Fruit fly (Drosophila melanogaster) whole organism, embryonic: ENCODE data around the gene CG31103.

Source experiments
- B-H2 ChIP-seq: fragments of 200-800 bp; sonication (Bioruptor generic); optimal IDR thresholded peaks from 2 replicates; lab custom pipeline; 2018; ENCODE audit warnings: missing biosample characterization, mild to moderate bottlenecking, missing genetic modification characterization
- CG10321 ChIP-seq: fragments of 200-800 bp; sonication (Bioruptor generic); IDR thresholded peaks from 2 replicates; pipeline ENCODE4 v1.3.6; 2022; ENCODE audit warnings: missing biosample characterization, missing genetic modification characterization
- CG12236 ChIP-seq: fragments of 200-800 bp; sonication (Bioruptor generic); optimal IDR thresholded peaks from 2 replicates; lab custom pipeline; 2016; ENCODE audit warnings: missing biosample characterization, missing genetic modification characterization
- CG12659 ChIP-seq: fragments of 200-800 bp; sonication (Bioruptor generic); optimal IDR thresholded peaks from 3 replicates; lab custom pipeline; 2017; ENCODE audit warnings: mild to moderate bottlenecking, missing biosample characterization, missing genetic modification reagents, missing genetic modification characterization
- CG13287 ChIP-seq: fragments of 200-800 bp; sonication (Bioruptor generic); IDR thresholded peaks from 2 replicates; pipeline ENCODE4 v1.3.6; 2022; ENCODE audit warnings: missing biosample characterization, missing genetic modification characterization; ENCODE audit not compliant: partially characterized antibody
- CG13775 ChIP-seq: fragments of 200-800 bp; sonication (Bioruptor generic); optimal IDR thresholded peaks from 3 replicates; lab custom pipeline; 2017; ENCODE audit warnings: missing biosample characterization, mild to moderate bottlenecking, missing genetic modification characterization
- CG14050 ChIP-seq: fragments of 200-800 bp; sonication (Bioruptor generic); IDR thresholded peaks from 3 replicates; pipeline ENCODE4 v1.3.6; 2022; ENCODE audit warnings: missing biosample characterization, missing genetic modification characterization
- CG14860 ChIP-seq: fragments of 200-800 bp; sonication (Bioruptor generic); IDR thresholded peaks from 3 replicates; pipeline ENCODE4 v1.3.6; 2022; ENCODE audit warnings: missing biosample characterization, missing genetic modification characterization; ENCODE audit not compliant: partially characterized antibody
- CG1603 ChIP-seq: fragments of 200-800 bp; sonication (Bioruptor generic); optimal IDR thresholded peaks from 2 replicates; lab custom pipeline; 2019; ENCODE audit warnings: missing biosample characterization, mild to moderate bottlenecking, missing genetic modification characterization, moderate library complexity
- CG16779 ChIP-seq: fragments of 200-800 bp; sonication (Bioruptor generic); IDR thresholded peaks from 2 replicates; pipeline ENCODE4 v1.3.6; 2022; ENCODE audit warnings: missing biosample characterization, missing genetic modification characterization
- CG17802 ChIP-seq: fragments of 200-800 bp; sonication (Bioruptor generic); optimal IDR thresholded peaks from 2 replicates; lab custom pipeline; 2018; ENCODE audit warnings: missing biosample characterization, mild to moderate bottlenecking, missing genetic modification characterization, moderate library complexity
- CG17829 ChIP-seq: fragments of 200-800 bp; optimal IDR thresholded peaks from 2 replicates; lab custom pipeline; 2019; ENCODE audit warnings: missing biosample characterization, mild to moderate bottlenecking, missing genetic modification characterization, moderate library complexity
- CG1832 ChIP-seq: fragments of 200-800 bp; sonication (Bioruptor generic); optimal IDR thresholded peaks from 2 replicates; lab custom pipeline; 2017; ENCODE audit warnings: missing biosample characterization, mild to moderate bottlenecking, missing genetic modification characterization, inconsistent platforms
- CG31365 ChIP-seq: fragments of 200-800 bp; sonication (Bioruptor generic); optimal IDR thresholded peaks from 2 replicates; lab custom pipeline; 2018; ENCODE audit warnings: missing biosample characterization, mild to moderate bottlenecking, missing genetic modification characterization
- CG31441 ChIP-seq: fragments of 200-800 bp; sonication (Bioruptor generic); IDR thresholded peaks from 2 replicates; pipeline ENCODE4 v1.3.6; 2022; ENCODE audit warnings: missing biosample characterization, missing genetic modification characterization
- CG6654 ChIP-seq: fragments of 200-800 bp; sonication (Bioruptor generic); optimal IDR thresholded peaks from 2 replicates; lab custom pipeline; 2017; ENCODE audit warnings: missing biosample characterization, mild to moderate bottlenecking, missing genetic modification characterization
- CG7839 ChIP-seq: fragments of 200-800 bp; sonication (Bioruptor generic); optimal IDR thresholded peaks from 3 replicates; lab custom pipeline; 2018; ENCODE audit warnings: missing biosample characterization, mild to moderate bottlenecking, missing genetic modification characterization, moderate library complexity
- CG8290 ChIP-seq, 3 experiments: fragments of 200-800 bp; sonication (Bioruptor generic); optimal IDR thresholded peaks; 2 replicates each; lab custom pipeline; 2016 to 2019; ENCODE audit warnings: missing biosample characterization in 3 of 3, missing genetic modification characterization in 3 of 3, mild to moderate bottlenecking in 2 of 3, moderate library complexity in 1 of 3
- CG9817 ChIP-seq: fragments of 200-800 bp; sonication (Bioruptor generic); optimal IDR thresholded peaks from 2 replicates; lab custom pipeline; 2018; ENCODE audit warnings: missing biosample characterization, mild to moderate bottlenecking, missing genetic modification characterization, moderate library complexity
- Dll ChIP-seq: fragments of 200-800 bp; sonication (Bioruptor generic); IDR thresholded peaks from 4 replicates; pipeline ENCODE4 v1.3.6; 2022; ENCODE audit warnings: missing biosample characterization, missing genetic modification characterization; ENCODE audit not compliant: partially characterized antibody
- HHEX ChIP-seq: fragments of 200-800 bp; sonication (Bioruptor generic); optimal IDR thresholded peaks from 3 replicates; lab custom pipeline; 2017; ENCODE audit warnings: missing biosample characterization, mild to moderate bottlenecking, missing genetic modification characterization, missing genetic modification reagents
- Mrtf ChIP-seq: fragments of 200-800 bp; sonication (Bioruptor generic); IDR thresholded peaks from 3 replicates; pipeline ENCODE4 v1.3.6; 2022; ENCODE audit warnings: missing biosample characterization, missing genetic modification characterization
- NK7.1 ChIP-seq: fragments of 200-800 bp; sonication (Bioruptor generic); optimal IDR thresholded peaks from 3 replicates; lab custom pipeline; 2016; ENCODE audit warnings: missing biosample characterization, missing genetic modification characterization
- Nf-YA ChIP-seq: fragments of 200-800 bp; sonication (Bioruptor generic); IDR thresholded peaks from 2 replicates; pipeline ENCODE4 v1.3.6; 2022; ENCODE audit warnings: missing biosample characterization, missing genetic modification characterization
- Oaz ChIP-seq: fragments of 200-800 bp; sonication (Bioruptor generic); IDR thresholded peaks from 2 replicates; pipeline ENCODE4 v1.3.6; 2022; ENCODE audit warnings: missing biosample characterization, missing genetic modification characterization
- Sox100B ChIP-seq: fragments of 200-800 bp; sonication (Bioruptor generic); optimal IDR thresholded peaks from 3 replicates; lab custom pipeline; 2018; ENCODE audit warnings: missing biosample characterization, mild to moderate bottlenecking, missing genetic modification characterization
- Spps ChIP-seq: fragments of 200-800 bp; sonication (Bioruptor generic); optimal IDR thresholded peaks from 2 replicates; lab custom pipeline; 2018; ENCODE audit warnings: missing biosample characterization, mild to moderate bottlenecking, missing genetic modification characterization
- TFAM ChIP-seq: fragments of 200-800 bp; sonication (Bioruptor generic); optimal IDR thresholded peaks from 2 replicates; lab custom pipeline; 2017; ENCODE audit warnings: missing biosample characterization, missing genetic modification characterization, inconsistent platforms
- ab ChIP-seq: fragments of 200-800 bp; sonication (Bioruptor generic); optimal IDR thresholded peaks from 2 replicates; lab custom pipeline; 2016; ENCODE audit warnings: missing biosample characterization, missing genetic modification characterization
- ac ChIP-seq: fragments of 200-800 bp; sonication (Bioruptor generic); optimal IDR thresholded peaks from 3 replicates; lab custom pipeline; 2017; ENCODE audit warnings: missing biosample characterization, mild to moderate bottlenecking, missing genetic modification characterization
- al ChIP-seq: fragments of 200-800 bp; sonication (Bioruptor generic); IDR thresholded peaks from 2 replicates; pipeline ENCODE4 v1.3.6; 2022; ENCODE audit warnings: missing biosample characterization, missing genetic modification characterization
- bowl ChIP-seq: fragments of 200-800 bp; sonication (Bioruptor generic); IDR thresholded peaks from 2 replicates; pipeline ENCODE4 v1.3.6; 2022; ENCODE audit warnings: missing biosample characterization, missing genetic modification characterization
- cas ChIP-seq: fragments of 200-800 bp; sonication (Bioruptor generic); IDR thresholded peaks from 2 replicates; pipeline ENCODE4 v1.3.6; 2022; ENCODE audit warnings: missing biosample characterization, missing genetic modification characterization
- corto ChIP-seq: fragments of 200-800 bp; sonication (Bioruptor generic); optimal IDR thresholded peaks from 2 replicates; lab custom pipeline; 2016; ENCODE audit warnings: missing biosample characterization, mild to moderate bottlenecking, missing genetic modification characterization, moderate library complexity
- cwo ChIP-seq: fragments of 200-800 bp; sonication (Bioruptor generic); optimal IDR thresholded peaks from 3 replicates; lab custom pipeline; 2017; ENCODE audit warnings: missing biosample characterization, missing genetic modification characterization, mild to moderate bottlenecking, moderate library complexity, missing genetic modification reagents
- dm ChIP-seq: fragments of 200-800 bp; sonication (Bioruptor generic); optimal IDR thresholded peaks from 3 replicates; lab custom pipeline; 2016; ENCODE audit warnings: missing biosample characterization, missing genetic modification characterization
- fru ChIP-seq: fragments of >200 bp; optimal IDR thresholded peaks from 2 replicates; lab custom pipeline; 2017
- hb ChIP-seq: fragments of 200-800 bp; sonication (Bioruptor generic); IDR thresholded peaks from 3 replicates; pipeline ENCODE4 v1.3.6; 2022; ENCODE audit warnings: missing biosample characterization, missing genetic modification characterization; ENCODE audit not compliant: partially characterized antibody
- kah ChIP-seq: fragments of 200-800 bp; sonication (Bioruptor generic); optimal IDR thresholded peaks from 2 replicates; lab custom pipeline; 2018; ENCODE audit warnings: missing biosample characterization, mild to moderate bottlenecking, missing genetic modification characterization
- knrl ChIP-seq: fragments of 200-800 bp; sonication (Bioruptor generic); IDR thresholded peaks from 3 replicates; pipeline ENCODE4 v1.3.6; 2022; ENCODE audit warnings: missing biosample characterization, missing genetic modification characterization; ENCODE audit not compliant: partially characterized antibody
- mam ChIP-seq: fragments of 200-800 bp; sonication (Bioruptor generic); optimal IDR thresholded peaks from 3 replicates; lab custom pipeline; 2016; ENCODE audit warnings: missing biosample characterization, missing genetic modification characterization
- rib ChIP-seq: fragments of 200-800 bp; sonication (Bioruptor generic); IDR thresholded peaks from 2 replicates; pipeline ENCODE4 v1.3.6; 2022; ENCODE audit warnings: missing biosample characterization, missing genetic modification characterization
- salm ChIP-seq: fragments of 200-800 bp; sonication (Bioruptor generic); optimal IDR thresholded peaks from 2 replicates; lab custom pipeline; 2018; ENCODE audit warnings: missing biosample characterization, mild to moderate bottlenecking, missing genetic modification characterization
- scrt ChIP-seq: fragments of 200-800 bp; sonication (Bioruptor generic); optimal IDR thresholded peaks from 2 replicates; lab custom pipeline; 2018; ENCODE audit warnings: missing biosample characterization, mild to moderate bottlenecking, missing genetic modification characterization, moderate library complexity
- sd ChIP-seq: fragments of 200-800 bp; sonication (Bioruptor generic); optimal IDR thresholded peaks from 3 replicates; lab custom pipeline; 2018; ENCODE audit warnings: missing biosample characterization, mild to moderate bottlenecking, missing genetic modification characterization, moderate library complexity
- tap ChIP-seq: fragments of 200-800 bp; optimal IDR thresholded peaks from 3 replicates; lab custom pipeline; 2019; ENCODE audit warnings: missing biosample characterization, mild to moderate bottlenecking, missing genetic modification characterization, moderate library complexity
- toy ChIP-seq: fragments of 200-800 bp; sonication (Bioruptor generic); IDR thresholded peaks from 2 replicates; pipeline ENCODE4 v1.3.6; 2022; ENCODE audit warnings: missing biosample characterization, missing genetic modification characterization
- zen ChIP-seq: fragments of 200-800 bp; sonication (Bioruptor generic); optimal IDR thresholded peaks from 3 replicates; lab custom pipeline; 2018; ENCODE audit warnings: missing biosample characterization, mild to moderate bottlenecking, missing genetic modification characterization, moderate library complexity

Gene CG31103

DNA sequence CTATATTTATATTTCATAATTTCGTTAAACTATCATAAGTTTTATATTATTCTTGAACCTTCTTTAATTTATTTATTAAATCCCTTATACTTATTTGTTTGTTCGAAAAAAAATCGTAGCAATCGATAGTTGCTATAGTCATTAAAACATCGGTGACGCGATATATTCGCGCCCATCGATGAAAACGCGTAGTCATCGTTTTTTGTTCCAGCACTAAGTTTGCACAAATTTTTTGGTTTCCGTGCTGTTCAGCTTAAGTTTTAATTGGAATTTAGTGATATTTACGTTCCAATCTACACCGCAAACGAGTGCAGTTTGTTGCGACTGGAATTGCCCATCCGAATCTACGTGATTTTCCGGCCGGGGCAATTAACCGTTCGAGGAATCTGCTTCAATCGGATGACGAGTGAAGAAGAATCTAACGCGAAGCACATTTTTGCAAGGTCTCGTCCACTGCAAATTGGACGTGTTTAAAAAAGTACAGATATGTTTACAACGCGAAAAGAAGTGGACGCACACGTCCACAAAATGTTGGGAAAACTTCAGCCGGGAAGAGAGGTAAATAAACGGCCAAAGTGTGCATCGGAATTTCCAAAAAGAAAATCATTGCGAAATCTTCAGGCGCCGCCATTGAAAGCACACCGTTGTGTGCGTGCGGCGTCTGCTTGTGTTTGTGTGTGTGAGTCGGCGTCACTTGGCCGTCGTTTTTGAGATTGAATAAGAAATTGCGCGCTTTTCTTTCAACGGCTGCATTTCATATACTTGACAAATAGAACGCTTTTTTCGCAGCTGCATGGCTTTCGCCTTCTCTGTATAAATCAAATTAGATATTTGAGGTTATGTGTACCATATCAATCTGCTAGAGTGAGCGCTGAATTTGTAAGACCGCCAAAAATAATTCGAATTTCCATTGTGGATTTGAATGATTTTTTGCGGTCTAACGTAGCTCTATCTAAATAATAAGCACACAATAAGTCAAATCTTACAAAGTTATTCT, 30.3 kb downstream of the CG31103 start, which contains the start of gene Nup358 (continued):
- no peak for TF ChIP-seq scrt (GFP tag; lab: Kevin White, UChicago)
- no peak for TF ChIP-seq toy
- TF ChIP-seq HHEX: no peak
- TF ChIP-seq CG1832 (GFP tag; lab: Kevin White, UChicago): no peak
- no peak for TF ChIP-seq Oaz (GFP tag; lab: Robert Waterston, UW)
- peak; percentile 97 for TF ChIP-seq CG13287 (GFP tag; lab: Robert Waterston, UW)
- TF ChIP-seq knrl (GFP tag; lab: Robert Waterston, UW): peak; percentile 98
- TF ChIP-seq TFAM: no peak
- TF ChIP-seq CG17802 (tag; lab: Kevin White, UChicago): no peak
- no peak for TF ChIP-seq fru (lab: Kevin White, UChicago)
- TF ChIP-seq Mrtf (GFP tag; lab: Robert Waterston, UW): no peak
- TF ChIP-seq CG9817: no peak
- TF ChIP-seq ab (GFP tag; lab: Kevin White, UChicago): no peak
- TF ChIP-seq CG17829 (tag; lab: Kevin White, UChicago): peak; percentile 35
- TF ChIP-seq cwo: no peak
- TF ChIP-seq tap: no peak
- TF ChIP-seq CG16779 (GFP tag; lab: Robert Waterston, UW): no peak
- TF ChIP-seq CG12659 (GFP tag; lab: Kevin White, UChicago): peak; percentile 46
- no peak for TF ChIP-seq CG6654 (GFP tag; lab: Kevin White, UChicago)
- TF ChIP-seq CG1603 (tag; lab: Kevin White, UChicago): peak; percentile 62
- no peak for TF ChIP-seq CG31365 (tag; lab: Kevin White, UChicago)
- peak; percentile 98 for TF ChIP-seq CG14860 (GFP tag; lab: Robert Waterston, UW)
- no peak for TF ChIP-seq CG14050
- TF ChIP-seq salm: no peak
- TF ChIP-seq Spps: no peak
- TF ChIP-seq CG13775 (GFP tag; lab: Kevin White, UChicago): no peak
- TF ChIP-seq CG12236: no peak
- no peak for TF ChIP-seq Sox100B
- TF ChIP-seq ac (GFP tag; lab: Kevin White, UChicago): no peak
- TF ChIP-seq cas (GFP tag; lab: Robert Waterston, UW): no peak
- TF ChIP-seq dm (GFP tag; lab: Kevin White, UChicago): peak; percentile 21
- TF ChIP-seq CG31441 (GFP tag; lab: Robert Waterston, UW): no peak
- peak; percentile 99 for TF ChIP-seq hb (GFP tag; lab: Robert Waterston, UW)
- peak; percentile 95 for TF ChIP-seq rib
- no peak for TF ChIP-seq bowl (GFP tag; lab: Robert Waterston, UW)
- no peak for TF ChIP-seq CG8290 (GFP tag; optimal IDR thresholded peaks at IDR 0.05; lab: Kevin White, UChicago)
- TF ChIP-seq CG8290 (tag; optimal IDR thresholded peaks at IDR 0.05; lab: Kevin White, UChicago): no peak
- peak; percentile 55 for TF ChIP-seq B-H2 (GFP tag; lab: Kevin White, UChicago)
- peak; percentile 64 for TF ChIP-seq sd (tag; lab: Kevin White, UChicago)
- TF ChIP-seq Nf-YA: no peak
- peak; percentile 96 for TF ChIP-seq Dll (GFP tag; lab: Robert Waterston, UW)
- no peak for TF ChIP-seq mam (GFP tag; lab: Kevin White, UChicago)
- no peak for TF ChIP-seq CG7839 (tag; lab: Kevin White, UChicago)
- peak; percentile 4 for TF ChIP-seq zen (tag; lab: Kevin White, UChicago)
- 0 out of 2 replicates have a peak, but pooled peaks have one; percentile 5 for TF ChIP-seq al
- no peak for TF ChIP-seq NK7.1
- TF ChIP-seq corto (GFP tag; lab: Kevin White, UChicago): peak; percentile 16
- TF ChIP-seq kah (GFP tag; lab: Kevin White, UChicago): no peak
- no peak for TF ChIP-seq CG10321 (GFP tag; lab: Robert Waterston, UW)
